Worm (Caenorhabditis elegans): Measurements from ENCODE around the gene jtr-1.
A peak's percentile ranks its signal among the peaks of the same experiment; 100 is the strongest.

DNA sequence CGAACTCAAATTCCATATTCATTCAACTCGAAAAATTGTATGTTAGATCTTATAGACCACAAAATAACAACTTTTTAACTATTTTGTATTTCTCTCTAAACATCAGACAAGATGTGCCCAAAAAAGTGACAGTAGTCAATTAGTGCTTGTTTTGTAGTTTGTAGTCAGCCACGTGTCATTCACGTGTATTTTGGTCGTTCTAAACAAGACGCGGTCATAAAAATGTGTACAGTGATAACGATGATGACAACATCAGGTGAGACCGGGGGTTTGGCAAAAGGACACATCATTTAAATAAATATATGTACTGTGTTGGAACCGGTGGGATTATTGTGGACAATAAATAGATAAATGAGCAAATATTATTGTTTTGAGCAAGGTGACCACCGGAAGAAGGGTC, 33.5 kb downstream of the jtr-1 start:
- no peak for TF ChIP-seq unc-39 (tag; optimal IDR thresholded peaks at IDR 0.05)
- TF ChIP-seq elt-3 (tag; optimal IDR thresholded peaks at IDR 0.05), result no peak
- TF ChIP-seq nhr-77 (tag; optimal IDR thresholded peaks at IDR 0.05), result no peak
- TF ChIP-seq ztf-11 (tag; optimal IDR thresholded peaks at IDR 0.05), result no peak
- TF ChIP-seq mab-5 (tag; optimal IDR thresholded peaks at IDR 0.05), result no peak
- TF ChIP-seq skn-1 (tag; optimal IDR thresholded peaks at IDR 0.05), result peak; percentile 37
- TF ChIP-seq unc-62 (GFP tag; optimal IDR thresholded peaks at IDR 0.05), result no peak
- no peak for TF ChIP-seq nhr-237 (tag; optimal IDR thresholded peaks at IDR 0.05)
- TF ChIP-seq ceh-82 (tag; optimal IDR thresholded peaks at IDR 0.05), result no peak
- no peak for TF ChIP-seq lin-13 (GFP tag; optimal IDR thresholded peaks at IDR 0.05)
